Worm (Caenorhabditis elegans): ENCODE data around the gene C40A11.6.

DNA sequence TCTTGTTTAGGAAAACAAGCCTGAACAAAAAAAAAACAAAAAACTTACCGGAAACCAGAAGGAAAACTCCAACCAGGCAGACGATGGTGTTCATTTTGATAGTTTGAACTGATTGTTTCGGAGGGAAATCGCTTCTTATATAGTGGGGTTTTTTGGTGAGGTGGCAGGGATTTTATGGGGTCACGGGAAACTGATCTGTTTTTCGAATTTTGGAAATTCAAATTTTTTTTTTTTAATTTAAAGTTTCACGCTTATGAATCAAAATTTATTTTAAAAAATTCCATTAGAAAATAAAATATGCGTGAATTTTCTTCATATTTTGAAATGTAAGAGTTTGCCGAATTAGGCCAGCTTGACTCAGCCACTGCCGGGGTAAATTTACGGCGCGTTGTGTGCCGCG, 29.9 kb upstream of the C40A11.6 start, which contains the start of gene C33C12.7:
- TF ChIP-seq ama-1 (optimal IDR thresholded peaks at IDR 0.05): no peak
- TF ChIP-seq B0310.2 (tag; optimal IDR thresholded peaks at IDR 0.05): no peak
- no peak for TF ChIP-seq flt-1 (GFP tag; IDR thresholded peaks at IDR 0.05)
- TF ChIP-seq hnd-1 (tag; optimal IDR thresholded peaks at IDR 0.05): no peak
- no peak for TF ChIP-seq tbx-11 (GFP tag; IDR thresholded peaks at IDR 0.05)
